Worm (Caenorhabditis elegans): Measurements from ENCODE around the gene str-16.

ce11 chrV:3230597-3230996, 6.1 kb upstream of the str-16 start, which contains the start of gene K08D9.10:
- TF ChIP-seq nhr-10 (tag; optimal IDR thresholded peaks at IDR 0.05) (no peak), nhr-12 (tag; optimal IDR thresholded peaks at IDR 0.05) (no peak), C34F6.9 (tag; optimal IDR thresholded peaks at IDR 0.05) (no peak), snpc-4 (tag; optimal IDR thresholded peaks at IDR 0.05) (no peak), ztf-11 (tag; optimal IDR thresholded peaks at IDR 0.05) (no peak)
